Worm (Caenorhabditis elegans): ENCODE measurements around the gene dsh-1.

The dsh-1 gene

DNA sequence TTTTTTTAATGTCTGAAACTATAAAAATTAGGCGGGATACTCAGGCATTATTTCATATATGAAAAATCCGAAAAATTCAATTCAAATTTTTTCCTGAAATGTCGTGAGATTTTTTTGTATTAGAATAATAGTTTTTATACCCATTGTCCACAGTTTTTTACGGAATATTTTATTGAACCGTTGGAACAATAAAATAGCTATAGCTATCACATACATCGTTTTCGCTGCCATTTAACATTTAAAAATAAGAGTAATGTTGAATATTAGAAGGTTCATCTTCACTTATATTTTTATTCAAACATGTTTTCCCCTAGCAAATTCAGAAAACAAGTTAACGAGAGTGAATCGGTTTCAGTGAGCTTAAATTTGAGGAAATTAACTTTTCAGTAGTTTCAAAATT lies 53.6 kb downstream of the dsh-1 start, which contains the start of gene C27D6.15:
TSS of gene C27D6.15 (plus strand) at position 301 of the 400 bp plus-strand sequence.
- TF ChIP-seq ceh-19 (GFP tag; optimal IDR thresholded peaks at IDR 0.05) (no peak), ceh-48 (tag; optimal IDR thresholded peaks at IDR 0.05) (no peak), elt-4 (tag; optimal IDR thresholded peaks at IDR 0.05) (no peak), ceh-22 (tag; optimal IDR thresholded peaks at IDR 0.05) (no peak), hlh-8 (tag; optimal IDR thresholded peaks at IDR 0.05) (no peak), mec-3 (tag; optimal IDR thresholded peaks at IDR 0.05; ENCODE audit: borderline replicate concordance) (no peak), ceh-34 (tag; optimal IDR thresholded peaks at IDR 0.05) (no peak), ceh-9 (tag; optimal IDR thresholded peaks at IDR 0.05) (no peak), tbx-2 (tag; optimal IDR thresholded peaks at IDR 0.05) (no peak), ets-4 (tag; optimal IDR thresholded peaks at IDR 0.05) (no peak), rnt-1 (tag; optimal IDR thresholded peaks at IDR 0.05) (no peak), ceh-18 (tag; optimal IDR thresholded peaks at IDR 0.05) (no peak), Y22D7AL.16 (tag; optimal IDR thresholded peaks at IDR 0.05) (no peak), T23F11.4 (GFP tag; optimal IDR thresholded peaks at IDR 0.05) (no peak)

- no peak for TF ChIP-seq lin-11 (tag; optimal IDR thresholded peaks at IDR 0.05)
- no peak for TF ChIP-seq mec-3 (tag; optimal IDR thresholded peaks at IDR 0.05; ENCODE audit: borderline replicate concordance)
- no peak for TF ChIP-seq eyg-1 (tag; optimal IDR thresholded peaks at IDR 0.05)
- TF ChIP-seq ceh-48 (tag; optimal IDR thresholded peaks at IDR 0.05): no peak
These were observed 54.3 kb downstream of the dsh-1 start, which contains the start of gene srb-1 for ce11 chrII:5170932-5171331. srb-1 (minus strand) TSS chrII:5171032.

ce11 chrII:5166738-5167137 lies 58.4 kb downstream of the dsh-1 start, which contains the start of gene srb-3:
srb-3 (minus strand) TSS chrII:5166838.
- TF ChIP-seq ceh-19 (GFP tag; optimal IDR thresholded peaks at IDR 0.05) (no peak), hlh-8 (tag; optimal IDR thresholded peaks at IDR 0.05) (no peak), dmd-4 (tag; optimal IDR thresholded peaks at IDR 0.05; ENCODE audit: borderline replicate concordance) (no peak), unc-42 (tag; optimal IDR thresholded peaks at IDR 0.05) (no peak), ceh-48 (tag; optimal IDR thresholded peaks at IDR 0.05) (no peak), fkh-10 (GFP tag; optimal IDR thresholded peaks at IDR 0.05) (no peak), ceh-2 (tag; optimal IDR thresholded peaks at IDR 0.05) (no peak), ahr-1 (tag; optimal IDR thresholded peaks at IDR 0.05) (no peak), ama-1 (optimal IDR thresholded peaks at IDR 0.05) (no peak)

Measured in whole organism, late embryonic.